Fruit fly (Drosophila melanogaster) whole organism, wandering third instar larva: ENCODE results near the gene Alp4.

Experiments used
- Dfd ChIP-seq: fragments of >200 bp; optimal IDR thresholded peaks from 2 replicates; lab custom pipeline; 2017; ENCODE audit warnings: missing biosample characterization, missing genetic modification characterization
- Hnf4 ChIP-seq: fragments of 200-800 bp; sonication (Bioruptor generic); optimal IDR thresholded peaks from 2 replicates; lab custom pipeline; 2016; ENCODE audit warnings: missing biosample characterization, mild to moderate bottlenecking, missing genetic modification characterization
- Hr78 ChIP-seq: fragments of >200 bp; optimal IDR thresholded peaks from 2 replicates; lab custom pipeline; 2017; ENCODE audit warnings: missing biosample characterization, missing genetic modification characterization
- Mio ChIP-seq: sonication (Bioruptor generic); optimal IDR thresholded peaks from 2 replicates; lab custom pipeline; 2016; ENCODE audit warnings: missing biosample characterization, missing genetic modification characterization
- Sp1 ChIP-seq: fragments of 200-800 bp; sonication (Bioruptor generic); optimal IDR thresholded peaks from 3 replicates; lab custom pipeline; 2019; ENCODE audit warnings: missing biosample characterization, mild to moderate bottlenecking, missing genetic modification characterization, moderate library complexity
- h ChIP-seq: fragments of 200-800 bp; sonication (Bioruptor generic); optimal IDR thresholded peaks from 3 replicates; lab custom pipeline; 2016; ENCODE audit warnings: missing biosample characterization, mild to moderate bottlenecking, missing genetic modification characterization
- rgr ChIP-seq: fragments of 200-800 bp; sonication (Bioruptor generic); optimal IDR thresholded peaks from 3 replicates; lab custom pipeline; 2016; ENCODE audit warnings: missing biosample characterization, mild to moderate bottlenecking, missing genetic modification characterization

- TF ChIP-seq h (GFP tag; lab: Kevin White, UChicago) (no peak), Dfd (GFP tag; lab: Kevin White, UChicago) (no peak), Hr78 (no peak), Mio (GFP tag; lab: Kevin White, UChicago) (no peak), Hnf4 (GFP tag; lab: Kevin White, UChicago) (no peak), rgr (GFP tag; lab: Kevin White, UChicago) (no peak), Sp1 (GFP tag; lab: Kevin White, UChicago) (no peak)
Measured at dm6 chr3R:31097221-31097620, 48.5 kb downstream of the Alp4 start, which contains the start of gene CG11317.
